Fruit fly (Drosophila melanogaster): ENCODE data around the gene aust.

aust gene

DNA sequence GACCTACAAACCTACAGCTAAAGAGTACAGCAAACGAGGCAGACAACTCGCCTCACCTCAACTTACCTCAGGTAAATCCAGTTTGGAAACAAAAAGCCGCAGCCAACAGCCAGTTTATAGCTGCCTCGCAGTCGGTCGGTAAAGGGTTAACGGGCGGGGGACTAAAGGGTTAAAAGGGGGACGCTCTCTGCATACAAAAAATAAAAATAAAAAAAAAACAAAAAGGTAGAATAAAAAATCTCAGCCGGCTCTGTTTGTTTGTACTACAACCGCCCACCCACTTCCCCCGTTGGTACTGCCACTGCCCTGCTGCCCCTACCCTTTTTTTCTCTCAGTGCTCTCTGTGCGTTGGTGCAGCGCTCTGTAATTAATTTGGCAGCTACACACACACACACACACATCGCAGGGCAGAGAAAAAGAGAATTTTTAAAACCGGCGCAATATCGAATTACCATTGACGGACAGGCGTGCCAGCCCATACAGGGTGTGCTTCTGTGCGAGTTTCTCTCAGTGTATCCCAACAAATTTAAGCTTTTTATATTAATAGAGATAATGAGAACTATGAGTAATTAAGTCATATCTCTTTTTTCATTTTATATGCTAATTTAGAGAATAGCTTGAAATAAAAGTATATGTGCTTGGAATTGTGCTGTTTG, 26.4 kb downstream of the aust start (continued):
- no peak for TF ChIP-seq CTCF (GFP tag; optimal IDR thresholded peaks at IDR 0.05)
- peak; percentile 75; the same call in 2 of the 3 replicates for TF ChIP-seq CG11456 (GFP tag; IDR thresholded peaks at IDR 0.05)
- TF ChIP-seq H2.0 (GFP tag; IDR thresholded peaks at IDR 0.05) = peak; percentile 67
- no peak for TF ChIP-seq Neu2 (GFP tag; optimal IDR thresholded peaks at IDR 0.05; ENCODE audit: borderline replicate concordance)
- TF ChIP-seq CG11085 (GFP tag; IDR thresholded peaks at IDR 0.05) = peak; percentile 22; the same call in 1 of the 2 replicates
- peak; percentile 65 for TF ChIP-seq ranshi (GFP tag; IDR thresholded peaks at IDR 0.05)
- TF ChIP-seq C15 (GFP tag; IDR thresholded peaks at IDR 0.05) = 0 out of 3 replicates have a peak, but pooled peaks have one; percentile 48
- TF ChIP-seq MTF-1 (GFP tag; optimal IDR thresholded peaks at IDR 0.05; ENCODE audit: borderline replicate concordance) = no peak
- TF ChIP-seq gce (GFP tag; IDR thresholded peaks at IDR 0.05) = 0 out of 3 replicates have a peak, but pooled peaks have one; percentile 16
- TF ChIP-seq gt (GFP tag; IDR thresholded peaks at IDR 0.05) = no peak
- TF ChIP-seq Hr39 (optimal IDR thresholded peaks at IDR 0.05) = no peak
- TF ChIP-seq Blimp-1 (GFP tag; optimal IDR thresholded peaks at IDR 0.05) = peak; percentile 35
- TF ChIP-seq dmrt99B (tag; optimal IDR thresholded peaks at IDR 0.05) = peak; percentile 58
- TF ChIP-seq pan (optimal IDR thresholded peaks at IDR 0.05) = no peak
- peak in 1 of 2 experiments; percentile 79 for TF ChIP-seq pan (GFP tag; optimal IDR thresholded peaks at IDR 0.05 in 1 of 2, IDR thresholded peaks at IDR 0.05 in 1 of 2)
- TF ChIP-seq Mes4 (GFP tag; optimal IDR thresholded peaks at IDR 0.05) = no peak
- TF ChIP-seq CG10959 (GFP tag; IDR thresholded peaks at IDR 0.05) = peak; percentile 46; the same call in 1 of the 2 replicates
- peak; percentile 68; the same call in 2 of the 3 replicates for TF ChIP-seq Dbx (GFP tag; IDR thresholded peaks at IDR 0.05)
- no peak for TF ChIP-seq MESR4 (GFP tag; optimal IDR thresholded peaks at IDR 0.05)
- TF ChIP-seq CG11695 (GFP tag; IDR thresholded peaks at IDR 0.05) = peak; percentile 64
- TF ChIP-seq CG30403 (GFP tag; optimal IDR thresholded peaks at IDR 0.05) = peak; percentile 52
- TF ChIP-seq CG11247 (GFP tag; IDR thresholded peaks at IDR 0.05) = peak; percentile 42; the same call in 1 of the 2 replicates
- TF ChIP-seq Stat92E (GFP tag; optimal IDR thresholded peaks at IDR 0.05) = no peak
- peak; percentile 14 for TF ChIP-seq Side (GFP tag; optimal IDR thresholded peaks at IDR 0.05)
- TF ChIP-seq CG18599 (GFP tag; optimal IDR thresholded peaks at IDR 0.05) = peak; percentile 9
- TF ChIP-seq CG1647 (GFP tag; optimal IDR thresholded peaks at IDR 0.05) = no peak
- no peak for TF ChIP-seq gcm (GFP tag; optimal IDR thresholded peaks at IDR 0.05)
- peak; percentile 10 for TF ChIP-seq CG13424 (tag; optimal IDR thresholded peaks at IDR 0.05)
- no peak for TF ChIP-seq sim (GFP tag; IDR thresholded peaks at IDR 0.05)

DNA sequence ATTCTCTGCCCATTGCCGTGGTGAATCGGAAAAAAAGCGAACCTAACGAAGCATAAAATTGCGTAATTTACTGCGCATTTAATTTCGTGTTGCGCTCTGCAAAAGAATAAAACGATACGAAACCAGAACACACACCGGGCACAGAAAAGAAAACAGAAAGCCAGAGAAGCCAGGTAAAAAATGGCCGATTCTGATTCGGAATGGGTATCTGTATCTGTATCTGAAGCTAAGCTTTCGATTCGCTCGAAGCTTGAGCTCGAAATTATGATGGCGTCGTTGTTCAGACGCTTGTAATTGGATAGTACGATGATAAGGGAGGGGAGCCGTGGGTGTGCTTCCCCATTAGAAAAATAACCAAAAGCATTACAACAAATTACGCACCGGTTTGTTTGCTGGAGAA, 27.6 kb downstream of the aust start:
- TF ChIP-seq CG10274 (GFP tag; optimal IDR thresholded peaks at IDR 0.05) = no peak
- TF ChIP-seq CG13894 (tag; optimal IDR thresholded peaks at IDR 0.05) = peak; percentile 96
- no peak for TF ChIP-seq CG4707 (GFP tag; optimal IDR thresholded peaks at IDR 0.05)
- TF ChIP-seq twi (tag; optimal IDR thresholded peaks at IDR 0.05) = no peak
- TF ChIP-seq TFAM (GFP tag; optimal IDR thresholded peaks at IDR 0.05) = no peak
- no peak for TF ChIP-seq CG17359 (tag; optimal IDR thresholded peaks at IDR 0.05)
- TF ChIP-seq CG13624 (GFP tag; optimal IDR thresholded peaks at IDR 0.05) = peak; percentile 38
- no peak for TF ChIP-seq Dbx (GFP tag; IDR thresholded peaks at IDR 0.05)
- no peak for TF ChIP-seq Stat92E (GFP tag; optimal IDR thresholded peaks at IDR 0.05)
- TF ChIP-seq Drgx (GFP tag; IDR thresholded peaks at IDR 0.05) = no peak
- TF ChIP-seq CG10565 (GFP tag; optimal IDR thresholded peaks at IDR 0.05) = no peak
- no peak for TF ChIP-seq ham (GFP tag; IDR thresholded peaks at IDR 0.05)
- TF ChIP-seq CG2199 (GFP tag; IDR thresholded peaks at IDR 0.05) = no peak
- TF ChIP-seq CG10543 (GFP tag; optimal IDR thresholded peaks at IDR 0.05) = no peak
- TF ChIP-seq unpg (GFP tag; optimal IDR thresholded peaks at IDR 0.05) = no peak
- no peak for TF ChIP-seq Asciz (GFP tag; optimal IDR thresholded peaks at IDR 0.05)

Data from whole organism, embryonic.